Worm (Caenorhabditis elegans) whole organism, midembryonic: ENCODE results near the gene C28G1.2.
A peak's percentile ranks its signal among the peaks of the same experiment; 100 is the strongest.

Source experiments
- T22C8.4 ChIP-seq: fragments of 200-800 bp; sonication (Bioruptor generic); IDR thresholded peaks from 2 replicates; pipeline ENCODE4 v1.3.6; 2022; ENCODE audit warnings: missing genetic modification characterization, missing compliant biosample characterization
- cog-1 ChIP-seq: sonication (generic microtip); optimal IDR thresholded peaks from 2 replicates; lab custom pipeline; 2016; ENCODE audit warnings: missing genetic modification characterization, missing compliant biosample characterization
- flt-1 ChIP-seq: fragments of 200-800 bp; sonication (Bioruptor generic); IDR thresholded peaks from 2 replicates; pipeline ENCODE4 v1.3.6; 2022; ENCODE audit warnings: missing genetic modification characterization, missing compliant biosample characterization
- klf-2 ChIP-seq: fragments of 200-800 bp; sonication (Bioruptor generic); conservative IDR thresholded peaks from 2 replicates; pipeline ENCODE4 v1.3.6; 2022; ENCODE audit warnings: missing genetic modification reagents, missing genetic modification characterization, missing compliant biosample characterization
- med-1 ChIP-seq: sonication (generic microtip); optimal IDR thresholded peaks from 2 replicates; lab custom pipeline; 2017; ENCODE audit warnings: missing genetic modification characterization, mild to moderate bottlenecking, missing compliant biosample characterization, antibody characterized with exemption, missing genetic modification reagents; ENCODE audit not compliant: insufficient read depth
- ref-1 ChIP-seq: fragments of 200-800 bp; sonication (Bioruptor generic); conservative IDR thresholded peaks from 2 replicates; pipeline ENCODE4 v1.3.6; 2022; ENCODE audit warnings: missing genetic modification reagents, missing genetic modification characterization, missing compliant biosample characterization
- tab-1 ChIP-seq: fragments of 200-800 bp; sonication (Bioruptor generic); IDR thresholded peaks from 2 replicates; pipeline ENCODE4 v1.3.6; 2022; ENCODE audit warnings: missing genetic modification characterization, missing compliant biosample characterization
- ztf-23 ChIP-seq: fragments of 200-800 bp; sonication (Bioruptor generic); IDR thresholded peaks from 2 replicates; pipeline ENCODE4 v1.3.6; 2022; ENCODE audit warnings: missing genetic modification reagents, missing genetic modification characterization, missing compliant biosample characterization
- ztf-29 ChIP-seq: fragments of 200-800 bp; sonication (Bioruptor generic); IDR thresholded peaks from 2 replicates; pipeline ENCODE4 v1.3.6; 2022; ENCODE audit warnings: missing genetic modification reagents, missing genetic modification characterization, missing compliant biosample characterization

C28G1.2 gene

DNA sequence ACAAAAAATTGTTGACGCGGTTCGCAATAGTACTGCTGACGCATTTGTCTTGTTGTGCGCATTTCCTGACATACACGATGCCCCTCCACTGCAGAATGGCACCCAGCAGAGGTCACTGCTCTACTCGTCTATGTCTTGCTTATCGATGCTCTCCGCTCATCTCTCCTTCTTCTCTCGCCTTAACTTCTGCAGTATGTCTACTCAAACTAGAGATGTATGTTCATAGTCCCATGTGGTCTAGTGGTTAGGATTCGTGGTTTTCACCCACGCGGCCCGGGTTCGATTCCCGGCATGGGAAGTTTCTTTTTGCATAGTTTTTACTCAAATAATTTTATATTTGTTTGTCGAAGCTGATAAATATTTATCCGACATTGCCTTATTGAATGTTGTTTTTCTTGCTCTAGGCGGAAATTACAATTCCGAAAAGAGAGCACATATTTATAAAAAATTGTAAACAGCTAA, at the start of gene C28G1.2:
Gene C28G1.2 (plus strand): TSS at position 130 of the 462 bp plus-strand sequence.
- TF ChIP-seq ztf-29 (peak; percentile 97), cog-1 (peak; percentile 93), T22C8.4 (peak; percentile 97), ref-1 (peak; percentile 96), ztf-23 (GFP tag; lab: Robert Waterston, UW) (peak; percentile 98), flt-1 (GFP tag; lab: Robert Waterston, UW) (peak; percentile 99), klf-2 (peak; percentile 95), med-1 (GFP tag; lab: Kevin White, UChicago) (peak; percentile 86), tab-1 (GFP tag; lab: Robert Waterston, UW) (peak; percentile 98)

ce11 chrX:8786687-8787086, 49.1 kb upstream of the C28G1.2 start:
- TF ChIP-seq ztf-29 (no peak), tab-1 (GFP tag; lab: Robert Waterston, UW) (no peak), ztf-23 (GFP tag; lab: Robert Waterston, UW) (no peak)

DNA sequence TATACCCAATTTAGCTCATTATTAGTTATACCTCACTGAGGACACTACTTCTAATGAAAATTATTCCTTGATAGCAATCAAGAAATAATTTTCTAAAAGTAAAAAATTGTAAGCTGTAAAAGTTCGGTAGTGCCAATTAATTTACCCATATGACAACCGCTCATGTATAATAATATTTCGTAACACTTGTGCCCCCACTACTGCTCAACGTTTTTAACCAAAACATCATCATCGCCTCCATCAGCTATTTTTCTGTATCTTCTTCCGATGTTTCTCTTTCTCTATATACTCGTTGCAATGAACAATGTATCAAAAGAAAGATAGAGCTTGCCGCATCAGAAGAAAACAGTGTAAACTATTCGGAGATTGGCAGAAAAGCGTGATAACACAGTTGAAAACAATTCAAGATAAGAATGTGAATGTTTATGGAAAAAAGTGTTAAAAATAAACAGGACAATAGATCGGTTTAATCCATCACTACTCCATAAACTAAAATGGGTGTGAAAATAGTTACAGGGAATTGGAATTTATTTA, 48.1 kb upstream of the C28G1.2 start:
- TF ChIP-seq klf-2 (no peak), T22C8.4 (no peak), ztf-29 (no peak), flt-1 (GFP tag; lab: Robert Waterston, UW) (no peak), med-1 (GFP tag; lab: Kevin White, UChicago) (no peak), cog-1 (no peak), tab-1 (GFP tag; lab: Robert Waterston, UW) (no peak), ztf-23 (GFP tag; lab: Robert Waterston, UW) (no peak), ref-1 (no peak)

- TF ChIP-seq klf-2: no peak
- TF ChIP-seq med-1 (GFP tag; lab: Kevin White, UChicago): no peak
- TF ChIP-seq ref-1: no peak
- no peak for TF ChIP-seq flt-1 (GFP tag; lab: Robert Waterston, UW)
- TF ChIP-seq ztf-29: no peak
- no peak for TF ChIP-seq cog-1
- no peak for TF ChIP-seq tab-1 (GFP tag; lab: Robert Waterston, UW)
- TF ChIP-seq T22C8.4: no peak
- no peak for TF ChIP-seq ztf-23 (GFP tag; lab: Robert Waterston, UW)
Observed at ce11 chrX:8789014-8789506, 46.8 kb upstream of the C28G1.2 start, which contains the start of gene unc-27. TSS of gene unc-27 (plus strand) at chrX:8789456.

- no peak for TF ChIP-seq med-1 (GFP tag; lab: Kevin White, UChicago)
- no peak for TF ChIP-seq ztf-23 (GFP tag; lab: Robert Waterston, UW)
Observed at ce11 chrX:8790093-8790492, 45.7 kb upstream of the C28G1.2 start.

DNA sequence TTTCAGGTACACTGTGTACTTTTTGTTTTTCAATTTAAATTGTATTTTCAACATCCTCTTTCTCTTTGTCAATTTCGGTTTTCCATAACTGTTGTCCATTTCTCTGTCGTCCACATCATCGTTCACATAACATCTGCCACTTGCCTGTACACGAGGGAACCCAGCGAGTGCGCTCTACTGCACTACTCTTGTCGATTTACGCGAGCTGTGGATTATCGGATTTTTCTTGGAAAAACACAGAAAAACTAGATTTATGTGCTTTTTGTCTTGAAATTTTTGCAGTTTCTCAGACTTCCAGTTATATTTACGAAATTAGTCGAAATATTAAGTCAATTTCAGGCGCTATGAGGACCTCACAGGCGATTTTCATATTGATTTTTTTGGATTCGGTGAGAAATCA, 44.0 kb upstream of the C28G1.2 start, which contains the start of gene chup-1:
Gene chup-1 (plus strand): TSS at position 340 of the 400 bp plus-strand sequence.
- TF ChIP-seq cog-1 (no peak), flt-1 (GFP tag; lab: Robert Waterston, UW) (no peak), T22C8.4 (no peak), tab-1 (GFP tag; lab: Robert Waterston, UW) (no peak), klf-2 (no peak), med-1 (GFP tag; lab: Kevin White, UChicago) (no peak), ztf-29 (no peak), ref-1 (no peak), ztf-23 (GFP tag; lab: Robert Waterston, UW) (no peak)

DNA sequence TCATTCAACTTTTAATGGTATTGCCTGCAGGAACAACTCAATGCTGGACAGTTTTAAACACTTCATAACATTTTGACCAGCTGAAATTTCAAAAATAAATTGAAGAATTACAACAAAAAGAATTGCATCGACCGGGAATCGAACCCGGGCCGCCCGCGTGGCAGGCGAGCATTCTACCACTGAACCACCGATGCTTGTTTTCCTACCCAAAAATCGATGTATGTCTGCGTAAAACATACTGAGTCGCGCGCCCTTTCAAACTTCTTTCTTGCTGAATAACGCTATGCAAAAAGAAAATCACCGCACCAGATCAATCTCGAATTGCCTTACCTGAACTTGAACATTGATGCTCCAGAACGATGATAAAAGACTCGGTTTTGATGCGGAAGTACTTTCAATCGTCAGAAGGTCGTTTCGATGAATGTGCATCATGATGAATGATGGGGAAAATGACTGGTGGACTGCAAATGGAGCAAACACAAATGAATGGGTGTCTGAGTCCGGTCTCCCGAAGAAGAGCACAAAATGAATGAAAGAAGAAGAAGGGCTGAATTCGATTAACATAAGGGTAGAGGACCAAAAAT, 39.0 kb upstream of the C28G1.2 start, which contains the start of gene R04E5.7:
Gene R04E5.7 (minus strand): TSS at position 564 of the 584 bp plus-strand sequence.
- TF ChIP-seq flt-1 (GFP tag; lab: Robert Waterston, UW) (peak; percentile 75), T22C8.4 (peak; percentile 61; the same call in 1 of the 2 replicates), ztf-23 (GFP tag; lab: Robert Waterston, UW) (peak; percentile 65; the same call in 1 of the 2 replicates), ref-1 (no peak), ztf-29 (no peak), klf-2 (no peak)

DNA sequence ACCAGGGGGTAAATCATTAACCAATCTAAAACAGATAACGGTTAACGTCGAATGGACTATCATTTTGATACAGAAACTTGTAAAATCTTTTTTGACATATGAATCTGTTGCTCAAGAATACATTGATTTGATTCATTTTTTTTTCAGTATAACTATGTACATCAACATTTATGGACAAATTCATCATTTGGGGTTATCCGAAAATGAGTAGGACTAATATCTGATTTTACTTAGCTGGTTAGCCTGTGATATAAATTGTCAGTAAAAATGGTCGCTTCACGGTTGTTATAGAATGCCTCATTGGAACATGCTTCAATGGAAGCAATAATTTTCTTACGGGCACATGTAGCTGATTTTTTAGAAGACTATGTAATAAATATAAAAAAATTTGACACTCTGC, 38.2 kb upstream of the C28G1.2 start:
- no peak for TF ChIP-seq tab-1 (GFP tag; lab: Robert Waterston, UW)
- TF ChIP-seq ztf-23 (GFP tag; lab: Robert Waterston, UW): no peak
- no peak for TF ChIP-seq flt-1 (GFP tag; lab: Robert Waterston, UW)
- TF ChIP-seq cog-1: no peak
- no peak for TF ChIP-seq klf-2
- no peak for TF ChIP-seq ref-1
- TF ChIP-seq med-1 (GFP tag; lab: Kevin White, UChicago): no peak
- no peak for TF ChIP-seq T22C8.4
- TF ChIP-seq ztf-29: no peak

ce11 chrX:8799925-8800324, 35.9 kb upstream of the C28G1.2 start:
- no peak for TF ChIP-seq flt-1 (GFP tag; lab: Robert Waterston, UW)
- no peak for TF ChIP-seq klf-2
- no peak for TF ChIP-seq ref-1
- no peak for TF ChIP-seq ztf-23 (GFP tag; lab: Robert Waterston, UW)
- no peak for TF ChIP-seq cog-1
- TF ChIP-seq med-1 (GFP tag; lab: Kevin White, UChicago): no peak
- TF ChIP-seq ztf-29: no peak
- no peak for TF ChIP-seq tab-1 (GFP tag; lab: Robert Waterston, UW)
- no peak for TF ChIP-seq T22C8.4

ce11 chrX:8800355-8800754, 35.5 kb upstream of the C28G1.2 start:
- TF ChIP-seq klf-2 (no peak), tab-1 (GFP tag; lab: Robert Waterston, UW) (no peak), ztf-23 (GFP tag; lab: Robert Waterston, UW) (no peak), T22C8.4 (no peak), ref-1 (no peak), flt-1 (GFP tag; lab: Robert Waterston, UW) (no peak), ztf-29 (no peak), med-1 (GFP tag; lab: Kevin White, UChicago) (no peak), cog-1 (no peak)
